Worm (Caenorhabditis elegans) whole organism, L1 larva: ENCODE data around the gene clec-160.

ENCODE experiments used
- C04F5.9 ChIP-seq: sonication (generic microtip); optimal IDR thresholded peaks from 2 replicates; lab custom pipeline; 2016; ENCODE audit warnings: missing genetic modification characterization, missing compliant biosample characterization
- C34B4.2 ChIP-seq: sonication (generic microtip); optimal IDR thresholded peaks from 2 replicates; lab custom pipeline; 2017; ENCODE audit warnings: mild to moderate bottlenecking, missing genetic modification characterization, missing compliant biosample characterization
- F16B12.6 ChIP-seq: fragments of 150-350 bp; optimal IDR thresholded peaks from 2 replicates; lab custom pipeline; 2014; ENCODE audit warnings: missing biosample characterization, missing genetic modification characterization
- Y116A8C.19 ChIP-seq: sonication (generic microtip); optimal IDR thresholded peaks from 2 replicates; lab custom pipeline; 2016; ENCODE audit warnings: missing compliant biosample characterization, missing genetic modification characterization, borderline replicate concordance
- aha-1 ChIP-seq: fragments of 150-350 bp; optimal IDR thresholded peaks from 2 replicates; lab custom pipeline; 2014; ENCODE audit warnings: missing biosample characterization, missing genetic modification characterization
- aly-2 ChIP-seq: fragments of 150-350 bp; optimal IDR thresholded peaks from 2 replicates; lab custom pipeline; 2014; ENCODE audit warnings: missing biosample characterization, missing genetic modification characterization
- ama-1 ChIP-seq: fragments of 150-350 bp; optimal IDR thresholded peaks from 2 replicates; lab custom pipeline; 2014
- ceh-8 ChIP-seq: fragments of 200-800 bp; sonication (Bioruptor generic); optimal IDR thresholded peaks from 2 replicates; lab custom pipeline; 2018; ENCODE audit warnings: mild to moderate bottlenecking, missing genetic modification characterization, moderate library complexity, missing compliant biosample characterization
- ceh-82 ChIP-seq, 3 experiments: fragments of 150-350 bp in 1 of 3; sonication (generic microtip) in 2 of 3; optimal IDR thresholded peaks; 2 replicates each; lab custom pipeline; 2014 to 2017; ENCODE audit warnings: missing biosample characterization in 3 of 3, missing genetic modification characterization in 3 of 3
- ceh-88 ChIP-seq: fragments of 200-800 bp; sonication (Bioruptor generic); IDR thresholded peaks from 2 replicates; pipeline ENCODE4 v1.3.6; 2022; ENCODE audit warnings: missing genetic modification characterization, missing compliant biosample characterization
- ces-1 ChIP-seq: fragments of 150-350 bp; optimal IDR thresholded peaks from 2 replicates; lab custom pipeline; 2014; ENCODE audit warnings: missing biosample characterization, missing genetic modification reagents, missing genetic modification characterization
- dsc-1 ChIP-seq: sonication (generic microtip); optimal IDR thresholded peaks from 2 replicates; lab custom pipeline; 2016; ENCODE audit warnings: mild to moderate bottlenecking, missing genetic modification characterization, missing compliant biosample characterization
- efl-1 ChIP-seq, 4 experiments: fragments of 150-350 bp; optimal IDR thresholded peaks in 3 of 4; peaks in 1 of 4; 1 replicate in 1 of 4; 2 replicates in 3 of 4; lab custom pipeline; 2014; ENCODE audit warnings: missing biosample characterization in 2 of 4, missing genetic modification characterization in 2 of 4, missing genetic modification reagents in 2 of 4
- egl-13 ChIP-seq: sonication (generic microtip); optimal IDR thresholded peaks from 2 replicates; lab custom pipeline; 2016; ENCODE audit warnings: missing genotype, missing genetic modification reagents, missing genetic modification characterization, missing compliant biosample characterization
- elt-2 ChIP-seq: sonication (generic microtip); optimal IDR thresholded peaks from 2 replicates; lab custom pipeline; 2016; ENCODE audit warnings: missing genetic modification characterization, mild to moderate bottlenecking, inconsistent platforms, missing compliant biosample characterization, missing genetic modification reagents
- ets-5 ChIP-seq: fragments of 200-800 bp; sonication (Bioruptor generic); IDR thresholded peaks from 2 replicates; pipeline ENCODE4 v1.3.6; 2022; ENCODE audit warnings: missing genetic modification characterization, missing compliant biosample characterization
- fkh-8 ChIP-seq: sonication (generic microtip); optimal IDR thresholded peaks from 2 replicates; lab custom pipeline; 2016; ENCODE audit warnings: mild to moderate bottlenecking, missing genetic modification characterization, missing compliant biosample characterization
- hlh-17 ChIP-seq: fragments of 200-800 bp; sonication (Bioruptor generic); optimal IDR thresholded peaks from 2 replicates; lab custom pipeline; 2018; ENCODE audit warnings: missing genetic modification characterization, mild to moderate bottlenecking, missing compliant biosample characterization, moderate library complexity, borderline replicate concordance
- hlh-4 ChIP-seq: sonication (generic microtip); optimal IDR thresholded peaks from 2 replicates; lab custom pipeline; 2016; ENCODE audit warnings: mild to moderate bottlenecking, missing genetic modification characterization, missing compliant biosample characterization
- jun-1 ChIP-seq: fragments of 150-350 bp; optimal IDR thresholded peaks from 2 replicates; lab custom pipeline; 2014; ENCODE audit warnings: missing biosample characterization, missing genetic modification reagents, missing genetic modification characterization
- lin-13 ChIP-seq: fragments of 150-350 bp; optimal IDR thresholded peaks from 2 replicates; lab custom pipeline; 2014; ENCODE audit warnings: missing biosample characterization, missing genetic modification reagents, missing genetic modification characterization
- lin-14 ChIP-seq: fragments of 200-800 bp; sonication (Bioruptor generic); optimal IDR thresholded peaks from 2 replicates; lab custom pipeline; 2018; ENCODE audit warnings: mild to moderate bottlenecking, missing genetic modification characterization, moderate library complexity, missing compliant biosample characterization
- lin-15B ChIP-seq: fragments of 150-350 bp; sonication (generic microtip); optimal IDR thresholded peaks from 3 replicates; lab custom pipeline; 2014; ENCODE audit warnings: missing biosample characterization, missing genetic modification characterization
- lin-35 ChIP-seq, 2 experiments: fragments of 150-350 bp; optimal IDR thresholded peaks; 2 replicates each; lab custom pipeline; 2014; ENCODE audit warnings: missing biosample characterization in 2 of 2, missing genetic modification characterization in 2 of 2, missing genetic modification reagents in 2 of 2
- lin-39 ChIP-seq: fragments of 150-350 bp; optimal IDR thresholded peaks from 2 replicates; lab custom pipeline; 2014; ENCODE audit warnings: missing biosample characterization, missing genetic modification reagents, missing genetic modification characterization
- lir-3 ChIP-seq: sonication (generic microtip); optimal IDR thresholded peaks from 2 replicates; lab custom pipeline; 2016; ENCODE audit warnings: mild to moderate bottlenecking, missing genetic modification characterization, moderate library complexity, missing compliant biosample characterization; ENCODE audit not compliant: poor library complexity
- lsy-2 ChIP-seq, 2 experiments: fragments of 150-350 bp; optimal IDR thresholded peaks; 2 replicates each; lab custom pipeline; 2014; ENCODE audit warnings: missing biosample characterization in 2 of 2, missing genetic modification characterization in 2 of 2
- mef-2 ChIP-seq: fragments of 150-350 bp; optimal IDR thresholded peaks from 2 replicates; lab custom pipeline; 2014; ENCODE audit warnings: missing biosample characterization, missing genetic modification characterization
- mep-1 ChIP-seq: fragments of 150-350 bp; optimal IDR thresholded peaks from 2 replicates; lab custom pipeline; 2014; ENCODE audit warnings: missing biosample characterization, missing genetic modification characterization
- nhr-11 ChIP-seq: fragments of 150-350 bp; optimal IDR thresholded peaks from 2 replicates; lab custom pipeline; 2014; ENCODE audit warnings: missing biosample characterization, missing genetic modification characterization
- nhr-12 ChIP-seq: sonication (generic microtip); optimal IDR thresholded peaks from 2 replicates; lab custom pipeline; 2017; ENCODE audit warnings: missing biosample characterization, missing genetic modification characterization
- nhr-19 ChIP-seq: fragments of 200-800 bp; sonication (Bioruptor generic); conservative IDR thresholded peaks from 2 replicates; pipeline ENCODE4 v1.3.6; 2022; ENCODE audit warnings: missing genetic modification characterization, missing compliant biosample characterization
- nhr-47 ChIP-seq: sonication (generic microtip); optimal IDR thresholded peaks from 2 replicates; lab custom pipeline; 2016; ENCODE audit warnings: mild to moderate bottlenecking, missing genetic modification characterization, moderate library complexity, missing compliant biosample characterization
- nhr-76 ChIP-seq: sonication (generic microtip); optimal IDR thresholded peaks from 2 replicates; lab custom pipeline; 2017; ENCODE audit warnings: missing biosample characterization, missing genetic modification characterization
- nhr-84 ChIP-seq: sonication (generic microtip); optimal IDR thresholded peaks from 2 replicates; lab custom pipeline; 2017; ENCODE audit warnings: missing biosample characterization, missing genetic modification characterization
- nhr-90 ChIP-seq: sonication (generic microtip); optimal IDR thresholded peaks from 2 replicates; lab custom pipeline; 2016; ENCODE audit warnings: mild to moderate bottlenecking, missing genetic modification characterization, missing compliant biosample characterization; ENCODE audit not compliant: poor library complexity
- pag-3 ChIP-seq: sonication (generic microtip); optimal IDR thresholded peaks from 2 replicates; lab custom pipeline; 2017; ENCODE audit warnings: missing genetic modification characterization, mild to moderate bottlenecking, missing compliant biosample characterization, antibody characterized with exemption, borderline replicate concordance; ENCODE audit not compliant: insufficient read depth
- pax-3 ChIP-seq: fragments of 200-800 bp; sonication (Bioruptor generic); optimal IDR thresholded peaks from 2 replicates; lab custom pipeline; 2018; ENCODE audit warnings: mild to moderate bottlenecking, missing genetic modification characterization, moderate library complexity, missing compliant biosample characterization
- pqm-1 ChIP-seq: sonication (generic microtip); optimal IDR thresholded peaks from 3 replicates; lab custom pipeline; 2017; ENCODE audit warnings: missing biosample characterization, missing genetic modification characterization
- rnt-1 ChIP-seq: sonication (generic microtip); optimal IDR thresholded peaks from 2 replicates; lab custom pipeline; 2016; ENCODE audit warnings: mild to moderate bottlenecking, missing genetic modification characterization, moderate library complexity, missing compliant biosample characterization
- sup-37 ChIP-seq: fragments of 200-800 bp; sonication (Bioruptor generic); optimal IDR thresholded peaks from 2 replicates; lab custom pipeline; 2018; ENCODE audit warnings: mild to moderate bottlenecking, missing genetic modification characterization, missing compliant biosample characterization
- swsn-7 ChIP-seq: sonication (generic microtip); optimal IDR thresholded peaks from 2 replicates; lab custom pipeline; 2016; ENCODE audit warnings: missing genetic modification characterization, missing compliant biosample characterization
- unc-30 ChIP-seq: sonication (generic microtip); optimal IDR thresholded peaks from 2 replicates; lab custom pipeline; 2017; ENCODE audit warnings: missing biosample characterization, missing genetic modification characterization
- unc-62 ChIP-seq: fragments of 150-350 bp; optimal IDR thresholded peaks from 2 replicates; lab custom pipeline; 2014; ENCODE audit warnings: missing biosample characterization, missing genetic modification reagents, missing genetic modification characterization
- xbp-1 ChIP-seq: sonication (generic microtip); optimal IDR thresholded peaks from 2 replicates; lab custom pipeline; 2016; ENCODE audit warnings: missing genetic modification characterization, missing compliant biosample characterization

clec-160 gene

DNA sequence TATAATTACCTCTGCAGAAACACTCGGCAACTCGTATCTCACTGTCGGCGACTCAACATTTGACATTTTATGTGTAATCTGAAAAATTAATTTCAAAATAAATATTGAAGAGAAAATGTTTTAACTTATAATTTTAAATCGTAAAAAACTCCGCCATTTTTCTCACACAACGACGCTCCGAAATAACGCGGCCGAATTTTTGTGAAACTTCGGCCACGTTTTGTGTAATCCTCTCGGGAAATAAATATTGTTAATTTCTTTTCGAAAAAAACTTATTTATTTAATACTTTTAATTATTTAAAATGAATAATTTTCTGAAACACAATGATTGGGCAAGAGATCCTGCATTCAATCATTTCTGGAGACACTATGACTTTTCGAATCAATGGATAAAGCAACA, 31.6 kb upstream of the clec-160 start, which contains the start of the genes F10E9.7 and F10E9.5 (continued):
- TF ChIP-seq egl-13 (tag; lab: Kevin White, UChicago) (peak; percentile 96), F16B12.6 (tag; lab: Kevin White, UChicago) (peak; percentile 66), hlh-4 (tag; lab: Kevin White, UChicago) (peak; percentile 85), fkh-8 (peak; percentile 92), lin-14 (peak; percentile 97), pax-3 (peak; percentile 95), nhr-12 (tag; lab: Kevin White, UChicago) (no peak), xbp-1 (tag; lab: Kevin White, UChicago) (peak; percentile 96), elt-2 (tag; lab: Kevin White, UChicago) (peak; percentile 90), ceh-82 (tag; optimal IDR thresholded peaks at IDR 0.05; lab: Kevin White, UChicago) (peak; percentile 86 to 92 (median 87)), nhr-76 (tag; lab: Kevin White, UChicago) (no peak), Y116A8C.19 (tag; lab: Kevin White, UChicago) (peak; percentile 99), mef-2 (tag; lab: Kevin White, UChicago) (no peak), aly-2 (tag; lab: Kevin White, UChicago) (peak; percentile 65), efl-1 (optimal IDR thresholded peaks at IDR 0.05; lab: Kevin White, UChicago) (peak; percentile 75 to 90), efl-1 (GFP tag; optimal IDR thresholded peaks at IDR 0.05 in 1 of 2; lab: Kevin White, UChicago) (peak; percentile 90 to 98), C34B4.2 (tag; lab: Kevin White, UChicago) (no peak), nhr-47 (tag; lab: Kevin White, UChicago) (peak; percentile 96), C04F5.9 (tag; lab: Kevin White, UChicago) (peak; percentile 95), lin-15B (tag; lab: Kevin White, UChicago) (peak; percentile 94), swsn-7 (tag; lab: Kevin White, UChicago) (peak; percentile 95), lin-39 (tag; lab: Kevin White, UChicago) (peak; percentile 87), aha-1 (tag; lab: Kevin White, UChicago) (peak; percentile 4), jun-1 (peak; percentile 43), nhr-11 (tag; lab: Kevin White, UChicago) (no peak), lin-35 (GFP tag; optimal IDR thresholded peaks at IDR 0.05; lab: Kevin White, UChicago) (peak; percentile 90 to 93), unc-30 (tag; lab: Kevin White, UChicago) (no peak), pag-3 (tag; lab: Kevin White, UChicago) (peak; percentile 16), unc-62 (GFP tag; lab: Kevin White, UChicago) (no peak), sup-37 (peak; percentile 46), ces-1 (GFP tag; lab: Kevin White, UChicago) (no peak), nhr-84 (no peak)

DNA sequence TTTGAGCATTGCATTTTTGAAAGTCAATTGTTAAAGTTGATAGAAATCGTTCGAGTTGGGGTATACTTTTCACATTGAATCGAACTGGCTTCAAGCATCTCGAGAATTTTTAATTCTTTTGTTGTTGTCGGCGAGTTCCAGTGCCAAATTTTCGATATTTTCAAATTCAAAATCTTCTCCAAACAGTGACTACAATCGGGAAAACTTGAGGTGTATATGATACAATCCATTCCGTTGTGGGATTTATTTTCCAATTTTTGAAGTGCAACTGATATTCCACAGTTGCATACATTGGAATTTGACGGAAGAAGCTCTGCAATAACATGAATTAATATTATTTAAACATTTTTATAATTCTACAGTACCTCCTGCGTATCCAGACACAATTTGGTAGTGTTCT, 30.0 kb upstream of the clec-160 start:
- TF ChIP-seq ces-1 (GFP tag; lab: Kevin White, UChicago) = no peak
- no peak for TF ChIP-seq nhr-19 (GFP tag; lab: Robert Waterston, UW)
- no peak for TF ChIP-seq lsy-2 (tag; optimal IDR thresholded peaks at IDR 0.05; lab: Kevin White, UChicago)
- TF ChIP-seq nhr-90 (tag; lab: Kevin White, UChicago) = no peak
- no peak for TF ChIP-seq aly-2 (tag; lab: Kevin White, UChicago)
- no peak for TF ChIP-seq C34B4.2 (tag; lab: Kevin White, UChicago)
- no peak for TF ChIP-seq pqm-1 (tag; lab: Kevin White, UChicago)
- TF ChIP-seq lir-3 = no peak
- no peak for TF ChIP-seq mep-1
- TF ChIP-seq ceh-8 (GFP tag; lab: Kevin White, UChicago) = no peak
- no peak for TF ChIP-seq dsc-1 (tag; lab: Kevin White, UChicago)
- TF ChIP-seq rnt-1 = no peak
- no peak for TF ChIP-seq ets-5 (GFP tag; lab: Robert Waterston, UW)
- TF ChIP-seq lin-13 (GFP tag; lab: Kevin White, UChicago) = no peak
- no peak for TF ChIP-seq ceh-88 (GFP tag; lab: Robert Waterston, UW)
- TF ChIP-seq ama-1 (lab: Kevin White, UChicago) = no peak
- TF ChIP-seq hlh-17 (GFP tag; lab: Kevin White, UChicago) = no peak
- no peak for TF ChIP-seq lin-35 (GFP tag; optimal IDR thresholded peaks at IDR 0.05; lab: Kevin White, UChicago)
- TF ChIP-seq, all 84 proteins: peak for 0
